Fruit fly (Drosophila melanogaster) Kc167 (cell line): ENCODE measurements around the gene CG13670.

ENCODE experiments used
- Myc ChIP-seq: fragments of >200 bp; optimal IDR thresholded peaks from 2 replicates; lab custom pipeline; 2017; ENCODE audit warnings: missing external identifiers
- Sin3A ChIP-seq: fragments of >200 bp; optimal IDR thresholded peaks from 2 replicates; lab custom pipeline; 2018; ENCODE audit warnings: missing external identifiers
- h ChIP-seq: fragments of >200 bp; optimal IDR thresholded peaks from 3 replicates; lab custom pipeline; 2018; ENCODE audit warnings: missing external identifiers
- insv ChIP-seq: fragments of >200 bp; optimal IDR thresholded peaks from 3 replicates; lab custom pipeline; 2018; ENCODE audit warnings: missing external identifiers
- psq ChIP-seq: fragments of >200 bp; optimal IDR thresholded peaks from 2 replicates; lab custom pipeline; 2017; ENCODE audit warnings: missing external identifiers
- ttk ChIP-seq: sonication (Bioruptor generic); optimal IDR thresholded peaks from 2 replicates; lab custom pipeline; 2017; ENCODE audit warnings: missing external identifiers

CG13670 gene

dm6 chr3L:8358776-8359455, 38.4 kb downstream of the CG13670 start:
- TF ChIP-seq insv (lab: Kevin White, UChicago) (no peak), ttk (lab: Kevin White, UChicago) (no peak), Sin3A (no peak), psq (lab: Kevin White, UChicago) (no peak), Myc (lab: Kevin White, UChicago) (no peak), h (lab: Kevin White, UChicago) (no peak)

DNA sequence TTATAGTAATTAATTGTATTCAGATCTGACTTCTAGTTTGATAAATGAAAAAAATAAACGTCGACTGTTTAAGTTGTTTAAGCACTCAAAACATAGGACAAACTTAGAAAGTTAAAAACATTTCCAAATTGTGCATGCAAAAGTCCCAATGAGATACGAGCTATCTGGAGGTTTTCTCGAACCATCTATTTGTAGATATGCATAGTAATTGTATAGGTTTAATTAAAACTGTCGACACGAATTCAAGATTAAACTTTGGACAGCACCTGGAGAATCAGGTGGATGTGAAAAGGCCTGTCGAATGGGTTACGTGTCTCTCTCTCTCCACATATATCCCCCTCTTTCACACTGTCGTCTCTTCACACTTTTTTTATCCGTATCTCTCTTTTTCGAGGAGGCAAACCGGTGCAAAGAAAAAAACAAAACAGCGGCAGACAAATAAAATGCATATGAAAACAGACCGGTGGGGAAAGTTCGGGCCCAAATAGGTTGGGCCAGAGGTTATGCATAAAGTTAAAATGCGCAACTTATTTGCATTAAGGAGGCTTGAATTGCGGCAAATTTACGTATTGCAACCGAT, 39.6 kb downstream of the CG13670 start:
- TF ChIP-seq Myc (lab: Kevin White, UChicago): no peak
- TF ChIP-seq Sin3A: no peak
- TF ChIP-seq h (lab: Kevin White, UChicago): no peak
- TF ChIP-seq ttk (lab: Kevin White, UChicago): no peak
- TF ChIP-seq insv (lab: Kevin White, UChicago): no peak
- TF ChIP-seq psq (lab: Kevin White, UChicago): no peak

dm6 chr3L:8360643-8361110, 40.1 kb downstream of the CG13670 start, which contains the start of gene Idh:
Gene Idh, minus strand, starts transcription at chr3L:8360906.
- TF ChIP-seq Myc (lab: Kevin White, UChicago) (no peak), ttk (lab: Kevin White, UChicago) (no peak), insv (lab: Kevin White, UChicago) (no peak), Sin3A (no peak), psq (lab: Kevin White, UChicago) (no peak), h (lab: Kevin White, UChicago) (no peak)

DNA sequence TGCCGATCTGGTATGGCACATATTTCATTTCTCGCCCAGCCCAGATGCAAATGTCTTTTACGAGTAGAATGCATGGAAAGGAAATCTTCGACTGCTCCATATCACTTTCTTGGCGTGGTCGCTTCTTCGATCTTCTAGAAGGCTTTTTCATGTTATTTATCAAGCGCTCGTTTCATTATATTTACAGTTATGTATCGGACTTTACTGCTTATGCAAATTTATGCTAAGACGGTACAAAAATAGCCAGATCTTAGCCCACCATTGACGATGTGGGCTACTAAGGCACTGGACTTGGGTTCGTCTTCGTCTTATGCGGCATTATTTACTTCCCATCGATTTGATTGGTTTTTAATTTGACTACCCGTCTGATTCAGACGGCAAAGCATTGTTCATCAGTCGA, 42.7 kb downstream of the CG13670 start:
- TF ChIP-seq Myc (lab: Kevin White, UChicago): no peak

DNA sequence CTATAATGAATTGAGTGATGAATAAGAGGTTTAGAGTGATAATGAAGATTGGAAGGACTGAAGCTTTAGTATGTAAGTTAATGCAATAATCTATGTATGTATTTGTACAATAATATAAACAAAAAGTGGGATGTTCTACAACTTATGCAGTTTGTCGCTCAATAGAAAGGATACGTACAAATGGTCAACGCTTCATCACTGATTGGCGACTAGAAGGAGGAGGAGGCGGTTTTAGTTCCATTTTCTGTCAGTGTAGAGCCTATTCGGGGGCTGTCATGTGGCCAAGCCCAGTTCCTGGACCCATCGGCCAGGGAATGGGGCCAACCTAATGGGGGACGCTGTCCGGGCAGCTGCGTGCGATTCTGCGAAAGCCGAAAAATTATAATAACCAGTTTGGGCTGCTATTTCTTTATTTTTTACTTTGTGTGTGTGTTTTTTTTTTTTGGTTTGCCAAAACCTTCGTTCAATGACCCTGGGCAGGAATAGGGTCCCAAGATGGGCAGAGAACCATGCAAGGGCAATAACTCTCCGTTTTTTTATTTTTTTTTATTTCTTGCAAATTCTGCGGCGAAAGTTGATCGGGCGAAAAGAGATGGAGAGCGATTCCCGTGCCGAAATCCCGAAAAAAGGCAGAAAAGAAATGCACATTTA, 48.3 kb downstream of the CG13670 start:
- TF ChIP-seq ttk (lab: Kevin White, UChicago) (no peak), h (lab: Kevin White, UChicago) (no peak), Myc (lab: Kevin White, UChicago) (no peak), insv (lab: Kevin White, UChicago) (no peak), psq (lab: Kevin White, UChicago) (no peak), Sin3A (no peak)

DNA sequence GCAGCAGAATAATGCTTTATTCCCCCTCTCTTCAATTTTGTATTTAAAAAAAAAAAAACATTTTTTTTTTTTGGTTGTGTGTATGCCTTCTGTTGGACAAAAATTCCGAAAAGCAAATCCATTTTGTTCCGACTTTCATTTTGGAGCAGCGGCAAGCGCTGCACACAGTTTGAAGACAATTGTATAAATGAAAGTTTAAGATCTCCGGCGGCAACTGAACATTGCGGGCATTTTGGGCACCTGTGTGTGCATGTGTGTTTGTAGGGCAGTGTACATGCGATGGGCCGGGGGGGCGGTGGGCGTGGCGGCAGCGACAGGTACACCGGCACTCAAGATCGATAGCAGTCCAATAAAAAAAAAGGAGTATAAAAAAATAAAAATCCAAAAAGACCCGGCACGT, 48.9 kb downstream of the CG13670 start:
- no peak for TF ChIP-seq psq (lab: Kevin White, UChicago)
- TF ChIP-seq Sin3A: no peak
- TF ChIP-seq ttk (lab: Kevin White, UChicago): no peak
- TF ChIP-seq h (lab: Kevin White, UChicago): no peak
- no peak for TF ChIP-seq insv (lab: Kevin White, UChicago)
- TF ChIP-seq Myc (lab: Kevin White, UChicago): no peak

dm6 chr3L:8370922-8371321, 50.4 kb downstream of the CG13670 start:
- TF ChIP-seq Myc (lab: Kevin White, UChicago) (no peak), psq (lab: Kevin White, UChicago) (no peak), Sin3A (no peak), ttk (lab: Kevin White, UChicago) (no peak), insv (lab: Kevin White, UChicago) (no peak), h (lab: Kevin White, UChicago) (no peak)

dm6 chr3L:8371538-8371937, 51.0 kb downstream of the CG13670 start:
- TF ChIP-seq Myc (lab: Kevin White, UChicago) (no peak), Sin3A (no peak)
